Fruit fly (Drosophila melanogaster) whole organism: ENCODE data around the gene CG15544.

ENCODE experiments used
- CG8478 ChIP-seq: fragments of >200 bp; optimal IDR thresholded peaks from 2 replicates; lab custom pipeline; 2018; ENCODE audit warnings: inconsistent platforms
- Dll ChIP-seq: fragments of >200 bp; optimal IDR thresholded peaks from 2 replicates; lab custom pipeline; 2017
- EcR ChIP-seq, 2 experiments: fragments of >200 bp; optimal IDR thresholded peaks; 2 replicates each; lab custom pipeline; 2017; ENCODE audit warnings: missing biosample characterization in 2 of 2, missing genetic modification characterization in 2 of 2, missing genetic modification reagents in 2 of 2
- pan ChIP-seq: fragments of >200 bp; optimal IDR thresholded peaks from 2 replicates; lab custom pipeline; 2017
- psq ChIP-seq: fragments of >200 bp; optimal IDR thresholded peaks from 2 replicates; lab custom pipeline; 2017
- usp ChIP-seq: fragments of >200 bp; optimal IDR thresholded peaks from 2 replicates; lab custom pipeline; 2017; ENCODE audit warnings: missing biosample characterization, missing genetic modification characterization, mixed read lengths

dm6 chr3R:30828433-30829034, 915 bp downstream of the CG15544 start:
- TF ChIP-seq psq (lab: Kevin White, UChicago) (no peak), usp (no peak), EcR (GFP tag; optimal IDR thresholded peaks at IDR 0.05; lab: Kevin White, UChicago) (no peak), Dll (lab: Kevin White, UChicago) (no peak), CG8478 (lab: Kevin White, UChicago) (no peak), pan (lab: Kevin White, UChicago) (no peak)
